In the genomic region with DNA sequence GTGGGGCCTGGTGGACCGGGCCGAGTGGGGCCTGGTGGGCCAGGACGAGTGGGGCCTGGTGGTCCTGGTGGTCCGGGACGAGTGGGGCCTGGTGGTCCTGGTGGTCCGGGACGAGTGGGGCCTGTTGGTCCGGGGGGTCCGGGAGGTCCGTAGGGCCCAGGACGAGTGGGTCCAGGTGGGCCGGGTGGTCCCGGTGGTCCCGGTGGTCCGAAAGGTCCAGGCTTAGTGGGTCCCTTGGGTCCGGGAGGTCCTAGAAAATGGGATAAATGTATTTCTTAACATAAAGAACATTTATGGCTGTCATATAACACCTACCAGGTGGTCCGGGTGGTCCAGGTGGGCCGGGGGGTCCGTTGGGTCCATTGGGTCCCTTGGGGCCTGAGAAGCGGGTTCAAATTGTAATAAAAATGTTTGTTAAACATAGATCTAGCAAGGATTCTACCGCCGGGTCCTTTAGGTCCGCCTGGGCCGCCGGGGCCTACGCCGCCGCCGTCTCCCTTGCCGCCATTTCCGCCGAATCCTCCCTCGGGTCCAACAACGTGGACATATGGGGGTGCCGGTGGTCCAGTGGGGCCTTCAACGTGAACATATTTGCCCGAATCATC, we compare ENCODE assay signal across 3 fruit fly cellular contexts.
TF ChIP-seq lines count a peak whose summit lies in the region.

No protein-coding gene starts in this region.

- TF ChIP-seq CTCF in whole organism, embryonic (GFP tag; optimal IDR thresholded peaks at IDR 0.05; lab: Kevin White, UChicago): no peak

TF ChIP-seq in whole organism, 6 proteins besides CTCF, POLR2A, EP300 and RAD21:
- TF ChIP-seq EcR (GFP tag; optimal IDR thresholded peaks at IDR 0.05; lab: Kevin White, UChicago) (no peak), pan (optimal IDR thresholded peaks at IDR 0.05; lab: Kevin White, UChicago) (no peak), Dll (optimal IDR thresholded peaks at IDR 0.05; lab: Kevin White, UChicago) (peak; percentile 14), usp (GFP tag; optimal IDR thresholded peaks at IDR 0.05; lab: Kevin White, UChicago) (no peak)

TF ChIP-seq in whole organism, embryonic, 481 proteins besides CTCF, POLR2A, EP300 and RAD21:
- TF ChIP-seq CG8765 (GFP tag; IDR thresholded peaks at IDR 0.05; lab: Robert Waterston, UW) (no peak), Ets65A (GFP tag; lab: Kevin White, UChicago) (peak; percentile 1), CG13894 (tag; optimal IDR thresholded peaks at IDR 0.05; lab: Kevin White, UChicago) (no peak), unpg (GFP tag; optimal IDR thresholded peaks at IDR 0.05; lab: Kevin White, UChicago) (no peak), CG8290 (GFP tag; optimal IDR thresholded peaks at IDR 0.05; lab: Kevin White, UChicago) (no peak), CG8290 (tag; optimal IDR thresholded peaks at IDR 0.05; lab: Kevin White, UChicago) (no peak), ken (GFP tag; IDR thresholded peaks at IDR 0.05; lab: Robert Waterston, UW) (0 out of 3 replicates have a peak, but pooled peaks have one; percentile 7), zen (tag; optimal IDR thresholded peaks at IDR 0.05; lab: Kevin White, UChicago) (no peak), Hr39 (optimal IDR thresholded peaks at IDR 0.05; lab: Kevin White, UChicago) (peak; percentile 91), sr (GFP tag; IDR thresholded peaks at IDR 0.05; lab: Robert Waterston, UW) (0 out of 3 replicates have a peak, but pooled peaks have one; percentile 2), vnd (GFP tag; IDR thresholded peaks at IDR 0.05; lab: Robert Waterston, UW; ENCODE audit: partially characterized antibody) (0 out of 3 replicates have a peak, but pooled peaks have one; percentile 18), CG3726 (GFP tag; IDR thresholded peaks at IDR 0.05; lab: Robert Waterston, UW) (0 out of 3 replicates have a peak, but pooled peaks have one; percentile 32), knrl (GFP tag; IDR thresholded peaks at IDR 0.05; lab: Robert Waterston, UW; ENCODE audit: partially characterized antibody) (0 out of 3 replicates have a peak, but pooled peaks have one; percentile 20), zen2 (GFP tag; IDR thresholded peaks at IDR 0.05; lab: Robert Waterston, UW; ENCODE audit: partially characterized antibody) (0 out of 3 replicates have a peak, but pooled peaks have one; percentile 14), dysf (GFP tag; IDR thresholded peaks at IDR 0.05; lab: Robert Waterston, UW) (0 out of 3 replicates have a peak, but pooled peaks have one; percentile 25), Med (GFP tag; lab: Kevin White, UChicago) (peak; percentile 47), CG11456 (GFP tag; IDR thresholded peaks at IDR 0.05; lab: Robert Waterston, UW) (peak; percentile 8; the same call in 1 of the 3 replicates), CG12769 (tag; optimal IDR thresholded peaks at IDR 0.05; lab: Kevin White, UChicago) (peak; percentile 5)

TF ChIP-seq in whole organism, wandering third instar larva, 38 proteins besides CTCF, POLR2A, EP300 and RAD21:
- peak; percentile 99 for TF ChIP-seq Dfd (GFP tag; optimal IDR thresholded peaks at IDR 0.05; lab: Kevin White, UChicago)
- no peak for TF ChIP-seq Hr78 (GFP tag; optimal IDR thresholded peaks at IDR 0.05; lab: Kevin White, UChicago)
